Worm (Caenorhabditis elegans) whole organism, late embryonic: Measurements from ENCODE around the gene Y73B6BL.22.

ENCODE experiments used
- F13H6.1 ChIP-seq: sonication (generic microtip); optimal IDR thresholded peaks from 2 replicates; lab custom pipeline; 2016; ENCODE audit warnings: missing genetic modification characterization, missing compliant biosample characterization
- K09A11.1 ChIP-seq: sonication (generic microtip); optimal IDR thresholded peaks from 2 replicates; lab custom pipeline; 2017; ENCODE audit warnings: antibody characterized with exemption, mild to moderate bottlenecking, missing genetic modification characterization, missing compliant biosample characterization; ENCODE audit not compliant: insufficient read depth
- T23F11.4 ChIP-seq: fragments of 200-800 bp; sonication (Bioruptor generic); optimal IDR thresholded peaks from 2 replicates; lab custom pipeline; 2018; ENCODE audit warnings: mild to moderate bottlenecking, missing genetic modification characterization, missing compliant biosample characterization
- ahr-1 ChIP-seq: sonication (generic microtip); optimal IDR thresholded peaks from 2 replicates; lab custom pipeline; 2016; ENCODE audit warnings: missing genetic modification characterization, missing compliant biosample characterization
- ama-1 ChIP-seq: fragments of 150-350 bp; optimal IDR thresholded peaks from 2 replicates; lab custom pipeline; 2014
- ceh-18 ChIP-seq: sonication (generic microtip); optimal IDR thresholded peaks from 2 replicates; lab custom pipeline; 2016; ENCODE audit warnings: missing genetic modification characterization, missing compliant biosample characterization
- ceh-2 ChIP-seq: sonication (generic microtip); optimal IDR thresholded peaks from 2 replicates; lab custom pipeline; 2016; ENCODE audit warnings: missing genotype, missing genetic modification characterization, missing compliant biosample characterization
- ceh-24 ChIP-seq: sonication (generic microtip); optimal IDR thresholded peaks from 2 replicates; lab custom pipeline; 2016; ENCODE audit warnings: mild to moderate bottlenecking, missing genetic modification characterization, missing compliant biosample characterization
- ceh-48 ChIP-seq: sonication (generic microtip); optimal IDR thresholded peaks from 2 replicates; lab custom pipeline; 2016; ENCODE audit warnings: missing genetic modification characterization, inconsistent platforms, missing compliant biosample characterization
- ceh-9 ChIP-seq: sonication (generic microtip); optimal IDR thresholded peaks from 2 replicates; lab custom pipeline; 2016; ENCODE audit warnings: mild to moderate bottlenecking, missing genetic modification characterization, inconsistent platforms, missing compliant biosample characterization
- dmd-4 ChIP-seq: sonication (generic microtip); optimal IDR thresholded peaks from 2 replicates; lab custom pipeline; 2016; ENCODE audit warnings: borderline replicate concordance, missing genetic modification characterization, missing compliant biosample characterization
- dve-1 ChIP-seq: sonication (generic microtip); optimal IDR thresholded peaks from 2 replicates; lab custom pipeline; 2017; ENCODE audit warnings: antibody characterized with exemption, mild to moderate bottlenecking, missing genetic modification characterization, missing compliant biosample characterization
- elt-2 ChIP-seq: sonication (generic microtip); optimal IDR thresholded peaks from 2 replicates; lab custom pipeline; 2016; ENCODE audit warnings: missing genetic modification reagents, missing genetic modification characterization, missing compliant biosample characterization
- elt-4 ChIP-seq: sonication (generic microtip); optimal IDR thresholded peaks from 2 replicates; lab custom pipeline; 2016; ENCODE audit warnings: missing genetic modification characterization, missing compliant biosample characterization
- ets-4 ChIP-seq: sonication (generic microtip); optimal IDR thresholded peaks from 2 replicates; lab custom pipeline; 2016; ENCODE audit warnings: missing genetic modification characterization, missing compliant biosample characterization
- hlh-13 ChIP-seq: fragments of 200-800 bp; sonication (Bioruptor generic); optimal IDR thresholded peaks from 2 replicates; lab custom pipeline; 2018; ENCODE audit warnings: mild to moderate bottlenecking, missing genetic modification characterization, missing compliant biosample characterization
- hlh-8 ChIP-seq: sonication (generic microtip); optimal IDR thresholded peaks from 2 replicates; lab custom pipeline; 2016; ENCODE audit warnings: missing genotype, missing genetic modification characterization, missing compliant biosample characterization
- lim-6 ChIP-seq: sonication (generic microtip); optimal IDR thresholded peaks from 2 replicates; lab custom pipeline; 2016; ENCODE audit warnings: missing genetic modification characterization, missing compliant biosample characterization
- lin-11 ChIP-seq: fragments of 200-800 bp; sonication (Bioruptor generic); optimal IDR thresholded peaks from 2 replicates; lab custom pipeline; 2018; ENCODE audit warnings: mild to moderate bottlenecking, missing genetic modification characterization, missing compliant biosample characterization
- nfya-1 ChIP-seq: sonication (generic microtip); optimal IDR thresholded peaks from 2 replicates; lab custom pipeline; 2017; ENCODE audit warnings: missing genetic modification characterization, mild to moderate bottlenecking, missing compliant biosample characterization, antibody characterized with exemption, moderate library complexity
- nhr-232 ChIP-seq: sonication (generic microtip); optimal IDR thresholded peaks from 2 replicates; lab custom pipeline; 2016; ENCODE audit warnings: missing genetic modification characterization, missing compliant biosample characterization
- npax-4 ChIP-seq: sonication (generic microtip); optimal IDR thresholded peaks from 2 replicates; lab custom pipeline; 2016; ENCODE audit warnings: missing genetic modification characterization, missing compliant biosample characterization
- pha-4 ChIP-seq: fragments of 150-350 bp; optimal IDR thresholded peaks from 2 replicates; lab custom pipeline; 2018; ENCODE audit warnings: missing biosample characterization, missing genetic modification reagents, missing genetic modification characterization
- pros-1 ChIP-seq: fragments of 150-350 bp; optimal IDR thresholded peaks from 2 replicates; lab custom pipeline; 2014; ENCODE audit warnings: missing biosample characterization, missing genetic modification reagents, missing genetic modification characterization
- ref-2 ChIP-seq: sonication (generic microtip); optimal IDR thresholded peaks from 2 replicates; lab custom pipeline; 2016; ENCODE audit warnings: missing genetic modification characterization, missing compliant biosample characterization
- rnt-1 ChIP-seq: sonication (generic microtip); optimal IDR thresholded peaks from 2 replicates; lab custom pipeline; 2016; ENCODE audit warnings: missing genetic modification characterization, missing compliant biosample characterization
- sox-2 ChIP-seq: fragments of 200-800 bp; sonication (Bioruptor generic); IDR thresholded peaks from 2 replicates; pipeline ENCODE4 v1.3.6; 2022; ENCODE audit warnings: missing genetic modification reagents, missing genetic modification characterization, missing compliant biosample characterization
- syd-9 ChIP-seq: sonication (generic microtip); optimal IDR thresholded peaks from 2 replicates; lab custom pipeline; 2016; ENCODE audit warnings: mild to moderate bottlenecking, missing genetic modification characterization, moderate library complexity, missing compliant biosample characterization
- tbx-2 ChIP-seq: sonication (generic microtip); optimal IDR thresholded peaks from 2 replicates; lab custom pipeline; 2016; ENCODE audit warnings: missing genetic modification characterization, missing compliant biosample characterization
- ttx-3 ChIP-seq: sonication (generic microtip); optimal IDR thresholded peaks from 2 replicates; lab custom pipeline; 2016; ENCODE audit warnings: missing genetic modification reagents, missing genetic modification characterization, missing compliant biosample characterization
- unc-42 ChIP-seq: sonication (generic microtip); optimal IDR thresholded peaks from 2 replicates; lab custom pipeline; 2016; ENCODE audit warnings: missing genotype, missing genetic modification characterization, missing compliant biosample characterization
- unc-55 ChIP-seq: sonication (generic microtip); optimal IDR thresholded peaks from 2 replicates; lab custom pipeline; 2017; ENCODE audit warnings: missing biosample characterization, missing genetic modification reagents, missing genetic modification characterization
- unc-86 ChIP-seq: sonication (generic microtip); optimal IDR thresholded peaks from 2 replicates; lab custom pipeline; 2016; ENCODE audit warnings: missing genetic modification characterization, missing compliant biosample characterization
- zip-5 ChIP-seq: sonication (generic microtip); optimal IDR thresholded peaks from 2 replicates; lab custom pipeline; 2016; ENCODE audit warnings: missing genetic modification characterization, missing compliant biosample characterization

Y73B6BL.22 gene

DNA sequence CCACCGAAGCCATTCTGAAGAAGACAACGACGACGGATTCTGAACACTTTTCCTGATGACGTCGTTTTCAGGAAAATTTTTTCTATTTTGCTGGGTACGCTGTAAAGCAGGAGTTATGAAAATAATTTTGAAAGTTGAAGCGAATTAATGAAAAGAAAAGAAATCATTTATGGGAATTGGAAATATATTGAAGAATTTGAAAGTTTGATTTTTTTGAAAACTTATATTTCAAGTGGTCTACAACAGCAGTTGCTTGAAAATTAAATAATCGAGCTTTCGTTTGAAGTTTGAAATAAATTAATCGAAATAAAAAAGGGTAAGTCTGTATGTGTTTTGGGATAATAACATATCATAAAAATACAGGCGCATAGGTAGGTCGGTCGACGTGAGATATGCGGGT is 32.5 kb downstream of the Y73B6BL.22 start, which contains the start of gene shl-1:
Gene shl-1 (minus strand): TSS at position 101 of the 400 bp plus-strand sequence.
- TF ChIP-seq lim-6 (tag; lab: Kevin White, UChicago) = no peak
- TF ChIP-seq elt-2 (tag; lab: Kevin White, UChicago) = no peak
- TF ChIP-seq ceh-48 = no peak
- no peak for TF ChIP-seq unc-86 (tag; lab: Kevin White, UChicago)
- TF ChIP-seq unc-55 (GFP tag; lab: Kevin White, UChicago) = no peak
- no peak for TF ChIP-seq hlh-13 (GFP tag; lab: Kevin White, UChicago)
- no peak for TF ChIP-seq npax-4 (tag; lab: Kevin White, UChicago)
- no peak for TF ChIP-seq syd-9 (tag; lab: Kevin White, UChicago)
- TF ChIP-seq ref-2 (tag; lab: Kevin White, UChicago) = no peak
- no peak for TF ChIP-seq T23F11.4 (GFP tag; lab: Kevin White, UChicago)
- TF ChIP-seq, all 69 proteins: peak for 0

DNA sequence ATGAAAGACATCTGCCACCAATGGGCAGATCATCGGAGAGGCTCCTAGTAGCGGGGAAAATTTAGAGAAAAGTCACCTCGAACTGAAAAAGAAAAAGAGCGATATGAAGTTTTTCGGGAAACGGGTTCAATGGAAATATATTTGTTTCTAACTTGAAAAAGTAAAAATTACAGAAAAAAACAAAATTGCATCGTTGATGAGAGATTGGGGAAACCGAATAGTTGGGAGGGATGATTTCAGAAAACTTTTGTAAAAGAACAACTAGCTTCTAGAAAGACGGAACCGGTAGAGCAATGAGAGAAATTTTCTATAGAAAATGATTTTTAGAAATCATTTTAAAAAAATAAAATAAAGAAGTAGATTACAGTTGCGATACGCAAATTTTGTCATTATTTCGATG is 38.1 kb downstream of the Y73B6BL.22 start:
- TF ChIP-seq lin-11 (tag; lab: Kevin White, UChicago) (no peak), pros-1 (tag; lab: Kevin White, UChicago) (no peak), ceh-9 (tag; lab: Kevin White, UChicago) (no peak), zip-5 (tag; lab: Kevin White, UChicago) (no peak), hlh-8 (tag; lab: Kevin White, UChicago) (no peak), rnt-1 (tag; lab: Kevin White, UChicago) (no peak), lim-6 (tag; lab: Kevin White, UChicago) (no peak), pha-4 (no peak), dmd-4 (tag; lab: Kevin White, UChicago) (no peak), sox-2 (no peak), elt-2 (tag; lab: Kevin White, UChicago) (no peak), unc-86 (tag; lab: Kevin White, UChicago) (no peak)

DNA sequence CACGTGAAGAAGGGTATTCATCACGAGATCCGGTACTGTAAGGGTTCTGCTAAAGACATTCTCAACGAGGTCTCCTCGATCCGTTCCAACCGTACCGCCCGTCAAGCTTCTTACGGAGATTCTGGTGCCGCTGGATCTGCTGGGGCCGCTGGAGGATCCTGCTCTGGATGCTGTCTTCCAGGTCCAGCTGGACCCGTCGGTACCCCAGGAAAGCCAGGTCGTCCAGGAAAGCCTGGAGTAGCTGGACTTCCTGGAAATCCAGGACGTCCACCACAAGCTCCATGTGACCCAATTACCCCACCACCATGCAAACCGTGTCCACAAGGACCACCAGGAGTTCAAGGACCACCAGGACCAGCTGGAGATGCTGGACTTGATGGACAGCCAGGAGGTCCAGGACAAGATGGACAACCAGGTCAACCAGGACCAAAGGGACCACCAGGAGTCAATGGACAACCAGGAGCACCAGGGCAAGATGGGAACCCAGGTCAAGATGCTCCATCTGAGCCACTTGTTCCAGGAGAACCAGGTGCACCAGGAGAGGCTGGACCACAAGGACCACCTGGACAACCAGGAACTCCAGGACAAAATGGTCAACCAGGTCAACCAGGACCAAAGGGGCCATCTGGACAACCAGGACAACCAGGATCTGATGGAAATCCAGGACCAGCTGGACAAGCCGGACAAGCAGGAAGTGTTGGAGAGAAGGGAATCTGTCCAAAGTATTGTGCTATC is 39.0 kb downstream of the Y73B6BL.22 start:
- TF ChIP-seq ceh-2 (tag; lab: Kevin White, UChicago) (no peak), unc-55 (GFP tag; lab: Kevin White, UChicago) (no peak), ama-1 (lab: Kevin White, UChicago) (no peak), unc-86 (tag; lab: Kevin White, UChicago) (no peak), T23F11.4 (GFP tag; lab: Kevin White, UChicago) (no peak)

DNA sequence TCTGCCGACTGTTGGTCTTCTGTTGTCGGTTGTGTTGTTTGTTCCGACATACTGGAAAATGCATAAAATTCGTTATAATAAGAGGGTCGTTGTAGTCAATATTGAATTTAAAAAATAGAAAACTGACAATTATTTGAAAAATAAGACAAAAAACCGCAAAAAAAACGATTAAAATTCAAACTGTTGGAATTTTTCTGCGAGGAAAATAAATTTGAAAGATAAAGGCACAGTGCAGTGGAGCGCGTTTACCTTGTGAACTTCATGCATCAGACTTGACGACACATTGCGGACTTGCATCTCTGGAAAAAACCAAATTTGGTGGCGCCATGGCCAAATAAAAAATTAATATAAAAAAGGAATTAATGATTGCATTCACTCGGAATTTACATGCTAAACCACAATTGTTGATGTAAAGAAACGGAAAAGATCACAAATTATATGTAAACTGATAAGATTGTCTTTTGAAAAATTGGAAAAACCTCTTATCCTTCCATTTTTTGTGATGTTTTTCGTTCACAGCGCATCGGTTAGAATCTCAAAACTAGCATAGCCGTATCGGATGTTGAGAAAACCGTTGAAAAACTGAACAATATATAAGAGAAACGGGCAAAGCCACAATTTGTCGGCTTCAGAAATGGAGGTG is 39.9 kb downstream of the Y73B6BL.22 start, which contains the start of the genes hrpf-2 and bli-6:
Gene hrpf-2 (minus strand): TSS at position 51 of the 643 bp plus-strand sequence.
Gene bli-6 (plus strand): TSS at position 593 of the 643 bp plus-strand sequence.
- TF ChIP-seq nfya-1 (tag; lab: Kevin White, UChicago) = peak; percentile 44
- no peak for TF ChIP-seq elt-4 (tag; lab: Kevin White, UChicago)
- no peak for TF ChIP-seq zip-5 (tag; lab: Kevin White, UChicago)
- peak; percentile 8 for TF ChIP-seq ref-2 (tag; lab: Kevin White, UChicago)
- no peak for TF ChIP-seq tbx-2 (tag; lab: Kevin White, UChicago)
- no peak for TF ChIP-seq ttx-3 (tag; lab: Kevin White, UChicago)
- no peak for TF ChIP-seq ceh-2 (tag; lab: Kevin White, UChicago)
- peak; percentile 34 for TF ChIP-seq unc-42 (tag; lab: Kevin White, UChicago)
- peak; percentile 42 for TF ChIP-seq ceh-18

DNA sequence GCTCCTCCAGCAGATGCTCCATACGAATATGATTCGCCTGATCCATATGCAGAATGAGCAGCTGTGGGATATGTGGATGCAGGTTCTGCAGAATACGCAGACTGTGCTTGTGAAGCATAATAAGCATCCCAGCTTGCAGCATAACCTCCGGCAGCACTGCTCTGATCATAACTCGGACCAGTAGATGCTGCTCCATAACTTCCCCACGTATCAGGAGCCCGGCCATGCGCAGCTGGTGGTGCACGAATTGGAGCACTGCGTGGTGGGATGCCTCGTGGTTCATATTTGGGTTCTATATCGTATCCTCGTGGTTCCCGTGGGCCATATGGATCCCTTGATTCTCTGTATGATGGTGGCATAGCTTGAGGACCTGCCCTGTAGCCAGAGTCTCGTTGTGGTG is 42.7 kb downstream of the Y73B6BL.22 start:
- TF ChIP-seq ets-4 = no peak
- TF ChIP-seq ceh-9 (tag; lab: Kevin White, UChicago) = no peak
- no peak for TF ChIP-seq T23F11.4 (GFP tag; lab: Kevin White, UChicago)
- TF ChIP-seq ceh-24 (tag; lab: Kevin White, UChicago) = no peak
- no peak for TF ChIP-seq npax-4 (tag; lab: Kevin White, UChicago)
- TF ChIP-seq ahr-1 = no peak
- TF ChIP-seq unc-55 (GFP tag; lab: Kevin White, UChicago) = no peak
- no peak for TF ChIP-seq tbx-2 (tag; lab: Kevin White, UChicago)
- TF ChIP-seq nhr-232 (tag; lab: Kevin White, UChicago) = no peak
- TF ChIP-seq F13H6.1 (tag; lab: Kevin White, UChicago) = no peak
- no peak for TF ChIP-seq dve-1
- no peak for TF ChIP-seq K09A11.1 (tag; lab: Kevin White, UChicago)
